Worm (Caenorhabditis elegans): ENCODE results near the gene ZK418.7.

DNA sequence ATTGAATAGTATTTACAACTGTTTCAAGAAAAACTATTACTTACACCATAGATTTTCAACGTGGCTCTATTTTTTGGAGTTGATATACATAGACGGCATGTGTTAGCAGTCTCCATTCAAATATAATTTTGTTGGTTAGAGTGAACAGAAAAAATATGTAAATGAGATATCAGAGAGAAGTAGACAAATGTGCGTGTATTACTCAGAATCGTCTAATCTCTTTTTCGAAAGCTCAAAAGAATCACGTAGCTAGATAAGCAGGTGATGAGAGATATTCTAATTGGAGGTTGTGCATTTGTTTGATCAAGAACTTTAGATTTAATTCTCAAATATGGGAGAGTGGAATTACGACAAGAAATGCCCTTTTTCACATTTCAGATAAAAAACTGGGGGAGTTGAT, 10.0 kb upstream of the ZK418.7 start, which contains the start of gene ZK418.10:
- TF ChIP-seq unc-39 (tag; optimal IDR thresholded peaks at IDR 0.05) (no peak), lsy-2 (tag; optimal IDR thresholded peaks at IDR 0.05) (no peak), nhr-76 (tag; optimal IDR thresholded peaks at IDR 0.05) (no peak), elt-3 (tag; optimal IDR thresholded peaks at IDR 0.05) (no peak), ceh-39 (tag; optimal IDR thresholded peaks at IDR 0.05) (no peak), ces-1 (GFP tag; optimal IDR thresholded peaks at IDR 0.05) (no peak), mep-1 (tag; optimal IDR thresholded peaks at IDR 0.05) (no peak), ceh-43 (GFP tag; optimal IDR thresholded peaks at IDR 0.05) (no peak), nhr-28 (tag; optimal IDR thresholded peaks at IDR 0.05) (no peak), pha-4 (tag; optimal IDR thresholded peaks at IDR 0.05) (no peak), ztf-11 (tag; optimal IDR thresholded peaks at IDR 0.05) (no peak), nhr-12 (tag; optimal IDR thresholded peaks at IDR 0.05) (no peak), tbx-8 (GFP tag; optimal IDR thresholded peaks at IDR 0.05) (no peak)
